Worm (Caenorhabditis elegans) whole organism, mixed stage, embryonic: ENCODE measurements around the gene cosa-1.

Source experiments
- ceh-43 ChIP-seq: fragments of 200-800 bp; sonication (Bioruptor generic); optimal IDR thresholded peaks from 2 replicates; lab custom pipeline; 2018; ENCODE audit warnings: mild to moderate bottlenecking, missing genetic modification characterization, moderate library complexity, missing compliant biosample characterization
- elt-3 ChIP-seq: fragments of 150-350 bp; optimal IDR thresholded peaks from 2 replicates; lab custom pipeline; 2014; ENCODE audit warnings: missing biosample characterization, missing genetic modification characterization
- lsy-2 ChIP-seq: fragments of 150-350 bp; optimal IDR thresholded peaks from 2 replicates; lab custom pipeline; 2014; ENCODE audit warnings: missing biosample characterization, missing genetic modification characterization
- mab-5 ChIP-seq: fragments of 150-350 bp; optimal IDR thresholded peaks from 2 replicates; lab custom pipeline; 2014; ENCODE audit warnings: missing biosample characterization, missing genetic modification characterization
- nhr-12 ChIP-seq: fragments of 150-350 bp; optimal IDR thresholded peaks from 2 replicates; lab custom pipeline; 2014; ENCODE audit warnings: missing biosample characterization, missing genetic modification characterization
- pha-4 ChIP-seq: fragments of 150-350 bp; optimal IDR thresholded peaks from 2 replicates; lab custom pipeline; 2018; ENCODE audit warnings: missing biosample characterization, missing genetic modification reagents, missing genetic modification characterization
- snpc-4 ChIP-seq: fragments of 150-350 bp; optimal IDR thresholded peaks from 2 replicates; lab custom pipeline; 2014; ENCODE audit warnings: missing biosample characterization, missing genetic modification characterization
- unc-120 ChIP-seq: sonication (generic microtip); optimal IDR thresholded peaks from 2 replicates; lab custom pipeline; 2017; ENCODE audit warnings: missing genetic modification characterization, missing compliant biosample characterization; ENCODE audit not compliant: poor library complexity, severe bottlenecking
- unc-39 ChIP-seq: fragments of 150-350 bp; optimal IDR thresholded peaks from 2 replicates; lab custom pipeline; 2014; ENCODE audit warnings: missing biosample characterization, missing genetic modification characterization

DNA sequence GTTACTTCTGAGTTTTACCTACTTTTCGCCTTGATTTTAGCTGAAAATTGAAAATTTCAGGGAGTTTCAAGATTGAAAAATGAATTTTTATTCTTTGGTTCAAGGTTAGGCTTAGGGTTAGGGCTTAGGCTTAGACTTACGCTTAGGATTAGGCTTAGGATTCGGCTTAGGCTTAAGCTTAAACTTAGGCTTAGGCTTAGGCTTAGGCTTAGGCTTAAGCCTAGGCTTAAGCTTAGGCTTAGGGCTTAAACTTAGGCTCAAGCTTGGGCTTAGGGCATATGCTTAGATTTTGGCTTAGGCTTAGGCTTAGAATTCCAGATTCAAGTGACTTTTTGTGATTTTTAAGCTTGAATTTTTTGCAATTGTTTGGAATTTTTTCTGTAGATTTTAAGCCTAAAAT lies 42.5 kb upstream of the cosa-1 start:
- no peak for TF ChIP-seq unc-39 (tag; lab: Kevin White, UChicago)
- TF ChIP-seq nhr-12 = no peak
- TF ChIP-seq pha-4 = no peak
- no peak for TF ChIP-seq unc-120 (tag; lab: Kevin White, UChicago)
- no peak for TF ChIP-seq snpc-4 (tag; lab: Kevin White, UChicago)
- TF ChIP-seq mab-5 (tag; lab: Kevin White, UChicago) = no peak
- no peak for TF ChIP-seq lsy-2 (tag; lab: Kevin White, UChicago)
- no peak for TF ChIP-seq elt-3
- TF ChIP-seq ceh-43 (GFP tag; lab: Kevin White, UChicago) = no peak
